Fruit fly (Drosophila melanogaster) whole organism, embryonic: ENCODE measurements around the gene CG12398.

Experiments used
- CG10431 ChIP-seq: fragments of 200-800 bp; sonication (Bioruptor generic); optimal IDR thresholded peaks from 3 replicates; lab custom pipeline; 2018; ENCODE audit warnings: missing biosample characterization, mild to moderate bottlenecking, missing genetic modification characterization
- CrebB ChIP-seq: fragments of 200-800 bp; sonication (Bioruptor generic); optimal IDR thresholded peaks from 3 replicates; lab custom pipeline; 2018; ENCODE audit warnings: missing biosample characterization, mild to moderate bottlenecking, missing genetic modification characterization
- NfI ChIP-seq: fragments of 200-800 bp; sonication (Bioruptor generic); optimal IDR thresholded peaks from 3 replicates; lab custom pipeline; 2018; ENCODE audit warnings: missing biosample characterization, mild to moderate bottlenecking, missing genetic modification characterization, moderate library complexity
- Oli ChIP-seq: fragments of 200-800 bp; sonication (Bioruptor generic); optimal IDR thresholded peaks from 2 replicates; lab custom pipeline; 2018; ENCODE audit warnings: missing biosample characterization, mild to moderate bottlenecking, missing genetic modification characterization, moderate library complexity
- Ravus ChIP-seq: fragments of 200-800 bp; sonication (Bioruptor generic); IDR thresholded peaks from 2 replicates; pipeline ENCODE4 v1.3.6; 2022; ENCODE audit warnings: missing biosample characterization, missing genetic modification characterization
- fd64A ChIP-seq: fragments of 200-800 bp; sonication (Bioruptor generic); optimal IDR thresholded peaks from 3 replicates; lab custom pipeline; 2018; ENCODE audit warnings: missing biosample characterization, mild to moderate bottlenecking, missing genetic modification characterization
- scrt ChIP-seq: fragments of 200-800 bp; sonication (Bioruptor generic); optimal IDR thresholded peaks from 2 replicates; lab custom pipeline; 2018; ENCODE audit warnings: missing biosample characterization, mild to moderate bottlenecking, missing genetic modification characterization, moderate library complexity
- sens-2 ChIP-seq: fragments of 200-800 bp; sonication (Bioruptor generic); IDR thresholded peaks from 2 replicates; pipeline ENCODE4 v1.3.6; 2022; ENCODE audit warnings: missing biosample characterization, missing genetic modification characterization

DNA sequence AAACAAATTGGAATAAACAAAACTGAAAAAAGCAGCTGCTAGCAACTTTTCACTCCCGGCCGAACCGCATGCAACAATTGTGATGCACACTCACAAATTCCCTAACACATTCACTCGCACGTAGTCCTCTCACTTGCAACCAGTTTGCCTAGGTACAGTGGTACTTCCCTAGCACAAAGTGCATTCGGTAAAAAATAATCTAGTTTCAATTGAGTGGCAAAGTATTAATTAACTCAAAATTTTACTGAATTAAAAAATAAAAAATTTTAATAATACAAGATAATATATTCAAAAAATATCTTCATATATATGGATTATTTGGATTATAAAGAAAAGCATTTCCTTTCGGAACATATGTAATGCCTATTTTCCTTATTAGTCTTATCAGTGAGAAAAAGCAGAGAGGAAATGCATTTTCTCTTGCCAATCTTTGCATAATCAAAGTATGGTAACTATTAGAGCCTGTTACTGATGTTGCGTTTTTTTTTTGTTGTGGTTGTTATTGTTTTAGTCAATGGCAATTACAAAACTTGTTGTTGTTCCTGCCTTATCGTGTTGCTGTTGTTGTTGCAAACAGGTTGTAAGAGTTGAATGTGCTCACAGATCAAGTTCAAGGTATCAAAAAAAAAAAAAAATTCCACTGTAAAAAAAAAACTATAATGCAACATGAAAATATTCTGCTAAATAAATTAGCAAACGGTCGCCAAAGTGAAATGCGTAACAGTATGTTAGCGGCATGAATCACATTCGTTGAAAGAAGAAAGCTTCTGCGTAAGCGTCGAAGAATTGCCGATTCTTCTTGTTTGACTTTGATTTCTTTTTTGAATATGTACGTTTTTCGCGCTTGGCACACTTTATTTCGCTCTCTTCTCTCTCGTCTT is 9.0 kb upstream of the CG12398 start:
- TF ChIP-seq scrt (no peak), CG10431 (no peak), CrebB (tag; lab: Kevin White, UChicago) (no peak), fd64A (GFP tag; lab: Kevin White, UChicago) (no peak), NfI (GFP tag; lab: Kevin White, UChicago) (no peak), sens-2 (GFP tag; lab: Robert Waterston, UW) (no peak), Oli (tag; lab: Kevin White, UChicago) (no peak), Ravus (GFP tag; lab: Robert Waterston, UW) (no peak)
